Worm (Caenorhabditis elegans): ENCODE measurements around the gene B0524.5.

Gene B0524.5

ce11 chrIII:1925048-1925537 is 31.4 kb upstream of the B0524.5 start (continued):
- TF ChIP-seq elt-3 (tag; optimal IDR thresholded peaks at IDR 0.05) (peak in 4 of 6 experiments; percentile 51 to 95 (median 72)), lin-35 (GFP tag; optimal IDR thresholded peaks at IDR 0.05) (peak; percentile 68 to 87), sup-37 (GFP tag; optimal IDR thresholded peaks at IDR 0.05) (peak; percentile 85), efl-1 (optimal IDR thresholded peaks at IDR 0.05) (peak; percentile 86 to 93), efl-1 (GFP tag; optimal IDR thresholded peaks at IDR 0.05 in 1 of 2) (peak; percentile 34 to 97), skn-1 (tag; optimal IDR thresholded peaks at IDR 0.05) (peak; percentile 86), tlp-1 (tag; optimal IDR thresholded peaks at IDR 0.05) (no peak), dpl-1 (GFP tag; optimal IDR thresholded peaks at IDR 0.05) (peak; percentile 64 to 71 (median 70)), C34B4.2 (tag; optimal IDR thresholded peaks at IDR 0.05) (peak; percentile 47), pax-3 (tag; optimal IDR thresholded peaks at IDR 0.05) (peak; percentile 94), ceh-63 (GFP tag; optimal IDR thresholded peaks at IDR 0.05) (no peak)

- TF ChIP-seq hpl-2 (GFP tag; optimal IDR thresholded peaks at IDR 0.05) (no peak), elt-3 (tag; optimal IDR thresholded peaks at IDR 0.05) (peak in 5 of 6 experiments; percentile 40 to 86 (median 76)), ceh-82 (tag; optimal IDR thresholded peaks at IDR 0.05) (peak; percentile 56 to 83 (median 82)), nhr-11 (tag; optimal IDR thresholded peaks at IDR 0.05) (peak; percentile 74), hlh-4 (tag; optimal IDR thresholded peaks at IDR 0.05) (no peak), ceh-8 (GFP tag; optimal IDR thresholded peaks at IDR 0.05) (peak; percentile 99), skn-1 (tag; optimal IDR thresholded peaks at IDR 0.05) (peak; percentile 95), lin-35 (GFP tag; optimal IDR thresholded peaks at IDR 0.05) (peak; percentile 49 to 82), lin-14 (GFP tag; optimal IDR thresholded peaks at IDR 0.05) (peak; percentile 100), ceh-90 (tag; optimal IDR thresholded peaks at IDR 0.05) (no peak), ces-1 (GFP tag; optimal IDR thresholded peaks at IDR 0.05) (no peak), lin-15B (tag; optimal IDR thresholded peaks at IDR 0.05) (peak; percentile 5), nhr-85 (tag) (peak; percentile 100), dsc-1 (tag; optimal IDR thresholded peaks at IDR 0.05) (peak; percentile 96), pag-3 (tag; optimal IDR thresholded peaks at IDR 0.05; ENCODE audit: borderline replicate concordance, insufficient read depth) (no peak), lir-3 (tag; optimal IDR thresholded peaks at IDR 0.05; ENCODE audit: poor library complexity) (peak; percentile 59), rnt-1 (tag; optimal IDR thresholded peaks at IDR 0.05) (peak; percentile 94), nhr-28 (tag; optimal IDR thresholded peaks at IDR 0.05) (no peak), fkh-10 (GFP tag; optimal IDR thresholded peaks at IDR 0.05) (peak; percentile 92), ama-1 (optimal IDR thresholded peaks at IDR 0.05) (no peak), nhr-90 (tag; optimal IDR thresholded peaks at IDR 0.05; ENCODE audit: poor library complexity) (peak; percentile 91), nhr-71 (tag; optimal IDR thresholded peaks at IDR 0.05) (peak; percentile 99), sptf-1 (tag; optimal IDR thresholded peaks at IDR 0.05) (no peak), aha-1 (tag; optimal IDR thresholded peaks at IDR 0.05) (peak; percentile 68), jun-1 (tag; optimal IDR thresholded peaks at IDR 0.05) (peak; percentile 92), Y116A8C.19 (tag; optimal IDR thresholded peaks at IDR 0.05; ENCODE audit: borderline replicate concordance) (no peak), unc-30 (tag; optimal IDR thresholded peaks at IDR 0.05) (no peak), nhr-47 (tag; optimal IDR thresholded peaks at IDR 0.05) (peak; percentile 96), nhr-76 (tag; optimal IDR thresholded peaks at IDR 0.05) (no peak), zip-4 (GFP tag; optimal IDR thresholded peaks at IDR 0.05) (peak; percentile 60), grh-1 (GFP tag; IDR thresholded peaks at IDR 0.05) (peak; percentile 92), aly-2 (tag; optimal IDR thresholded peaks at IDR 0.05) (peak; percentile 33), egl-27 (tag; optimal IDR thresholded peaks at IDR 0.05) (peak; percentile 94), efl-1 (optimal IDR thresholded peaks at IDR 0.05) (peak; percentile 74 to 84), efl-1 (GFP tag; optimal IDR thresholded peaks at IDR 0.05 in 1 of 2) (peak; percentile 48 to 95), unc-98 (GFP tag; IDR thresholded peaks at IDR 0.05) (peak; percentile 30; the same call in 1 of the 2 replicates), efl-3 (GFP tag; optimal IDR thresholded peaks at IDR 0.05) (peak; percentile 57), F16B12.6 (tag; optimal IDR thresholded peaks at IDR 0.05) (peak; percentile 31), C34B4.2 (tag; optimal IDR thresholded peaks at IDR 0.05) (no peak), isw-1 (GFP tag; IDR thresholded peaks at IDR 0.05) (peak; percentile 62), mep-1 (tag; optimal IDR thresholded peaks at IDR 0.05) (peak; percentile 60), elt-2 (tag; optimal IDR thresholded peaks at IDR 0.05) (no peak)
These were observed 30.0 kb upstream of the B0524.5 start for ce11 chrIII:1923419-1924318.
